Worm (Caenorhabditis elegans) whole organism, L4/young adult: ENCODE measurements around the gene serp-1.1.

Source experiments
- W03F9.2 ChIP-seq: fragments of 150-350 bp; optimal IDR thresholded peaks from 2 replicates; lab custom pipeline; 2014; ENCODE audit warnings: missing biosample characterization, missing genetic modification characterization
- dao-5 ChIP-seq: sonication (generic microtip); optimal IDR thresholded peaks from 2 replicates; lab custom pipeline; 2016; ENCODE audit warnings: missing genotype, missing genetic modification characterization, moderate library complexity, missing compliant biosample characterization

DNA sequence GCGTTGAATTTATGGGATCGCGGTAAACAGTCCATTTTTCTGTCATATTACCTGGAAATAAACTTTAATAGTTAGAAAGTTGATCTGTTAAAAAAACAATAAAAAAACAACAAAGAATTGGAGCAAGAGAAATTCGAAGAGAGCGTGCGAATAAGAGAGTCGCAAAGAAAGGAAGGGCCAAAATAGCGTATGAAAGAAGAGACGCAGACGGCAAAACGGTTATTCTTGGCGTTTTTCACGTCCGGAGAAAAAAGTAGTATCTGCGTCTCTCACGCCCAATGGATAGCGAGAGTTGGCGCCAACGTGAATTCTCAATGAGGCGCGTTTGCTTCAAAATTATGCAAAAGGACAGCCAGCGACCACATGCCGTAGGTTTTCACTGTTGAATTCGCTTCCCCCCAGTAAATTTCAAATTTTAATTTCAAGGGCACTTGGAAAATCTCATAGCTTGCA is 19.2 kb downstream of the serp-1.1 start, which contains the start of gene F53H4.6:
- no peak for TF ChIP-seq dao-5 (tag; lab: Kevin White, UChicago)
- TF ChIP-seq W03F9.2 (tag; lab: Kevin White, UChicago) = no peak
